Worm (Caenorhabditis elegans): ENCODE results near the gene irld-57.

The irld-57 gene

ce11 chrV:15726610-15727009, at the start of gene irld-57, which contains the start of gene sfxn-1.3:
Gene irld-57, minus strand, starts transcription at chrV:15726710.
Gene sfxn-1.3, plus strand, starts transcription at chrV:15726841.
- no peak for TF ChIP-seq sem-2 (GFP tag; optimal IDR thresholded peaks at IDR 0.05)
- no peak for TF ChIP-seq ceh-83 (GFP tag; optimal IDR thresholded peaks at IDR 0.05)
- TF ChIP-seq unc-62 (GFP tag; optimal IDR thresholded peaks at IDR 0.05), result no peak
- no peak for TF ChIP-seq bed-3 (GFP tag; optimal IDR thresholded peaks at IDR 0.05)
- TF ChIP-seq hlh-1 (tag; optimal IDR thresholded peaks at IDR 0.05), result no peak
- TF ChIP-seq flh-1 (GFP tag; optimal IDR thresholded peaks at IDR 0.05), result no peak
- no peak for TF ChIP-seq tbx-8 (GFP tag; optimal IDR thresholded peaks at IDR 0.05)
- no peak for TF ChIP-seq drap-1 (GFP tag; optimal IDR thresholded peaks at IDR 0.05)
- no peak for TF ChIP-seq lin-13 (tag; optimal IDR thresholded peaks at IDR 0.05)
- no peak for TF ChIP-seq mls-2 (tag; optimal IDR thresholded peaks at IDR 0.05)

ce11 chrV:15773941-15774340, 47.4 kb upstream of the irld-57 start:
- TF ChIP-seq mls-2 (tag; optimal IDR thresholded peaks at IDR 0.05) (no peak), lin-32 (GFP tag; optimal IDR thresholded peaks at IDR 0.05) (no peak), elt-1 (tag; optimal IDR thresholded peaks at IDR 0.05; ENCODE audit: borderline replicate concordance, insufficient read depth) (no peak)

- no peak for TF ChIP-seq unc-62 (GFP tag; optimal IDR thresholded peaks at IDR 0.05)
- TF ChIP-seq elt-1 (tag; optimal IDR thresholded peaks at IDR 0.05; ENCODE audit: borderline replicate concordance, insufficient read depth), result no peak
- TF ChIP-seq unc-39 (tag; optimal IDR thresholded peaks at IDR 0.05), result no peak
- no peak for TF ChIP-seq sem-2 (GFP tag; optimal IDR thresholded peaks at IDR 0.05)
- TF ChIP-seq ceh-83 (GFP tag; optimal IDR thresholded peaks at IDR 0.05), result no peak
- TF ChIP-seq ham-2 (GFP tag; optimal IDR thresholded peaks at IDR 0.05), result no peak
- no peak for TF ChIP-seq nhr-2 (tag; optimal IDR thresholded peaks at IDR 0.05)
- no peak for TF ChIP-seq M03D4.4 (tag; optimal IDR thresholded peaks at IDR 0.05)
- TF ChIP-seq nhr-76 (tag; optimal IDR thresholded peaks at IDR 0.05), result no peak
- no peak for TF ChIP-seq nhr-12 (tag; optimal IDR thresholded peaks at IDR 0.05)
- TF ChIP-seq hlh-1 (tag; optimal IDR thresholded peaks at IDR 0.05), result no peak
Observed at ce11 chrV:15773141-15773540, 46.6 kb upstream of the irld-57 start, which contains the start of gene nhr-60. Gene nhr-60, minus strand, starts transcription at chrV:15773241.

- TF ChIP-seq mep-1 (tag; optimal IDR thresholded peaks at IDR 0.05) (no peak), nhr-2 (tag; optimal IDR thresholded peaks at IDR 0.05) (no peak), unc-39 (tag; optimal IDR thresholded peaks at IDR 0.05) (no peak), cnd-1 (tag; optimal IDR thresholded peaks at IDR 0.05) (no peak), zip-8 (tag; optimal IDR thresholded peaks at IDR 0.05) (no peak), nhr-76 (tag; optimal IDR thresholded peaks at IDR 0.05) (no peak), unc-62 (GFP tag; optimal IDR thresholded peaks at IDR 0.05) (no peak)
Observed at ce11 chrV:15769072-15769471, 42.6 kb upstream of the irld-57 start, which contains the start of gene F57A10.4. Gene F57A10.4, plus strand, starts transcription at chrV:15769438.

ce11 chrV:15766122-15766594, 39.6 kb upstream of the irld-57 start, which contains the start of the genes haf-3 and F57A10.2:
Gene haf-3, minus strand, starts transcription at chrV:15766172.
Gene F57A10.2, plus strand, starts transcription at chrV:15766575.
- TF ChIP-seq ceh-39 (tag; optimal IDR thresholded peaks at IDR 0.05) (peak; percentile 43), ztf-11 (tag; optimal IDR thresholded peaks at IDR 0.05) (no peak), blmp-1 (tag; optimal IDR thresholded peaks at IDR 0.05) (no peak), nhr-76 (tag; optimal IDR thresholded peaks at IDR 0.05) (no peak), unc-39 (tag; optimal IDR thresholded peaks at IDR 0.05) (no peak), ceh-83 (GFP tag; optimal IDR thresholded peaks at IDR 0.05) (no peak), unc-62 (GFP tag; optimal IDR thresholded peaks at IDR 0.05) (no peak), cnd-1 (tag; optimal IDR thresholded peaks at IDR 0.05) (no peak), elt-1 (tag; optimal IDR thresholded peaks at IDR 0.05; ENCODE audit: borderline replicate concordance, insufficient read depth) (peak; percentile 11), sem-2 (GFP tag; optimal IDR thresholded peaks at IDR 0.05) (no peak), pha-4 (tag; optimal IDR thresholded peaks at IDR 0.05) (peak; percentile 48), lin-13 (tag; optimal IDR thresholded peaks at IDR 0.05) (peak; percentile 85), nhr-28 (tag; optimal IDR thresholded peaks at IDR 0.05) (no peak), mls-2 (tag; optimal IDR thresholded peaks at IDR 0.05) (no peak), drap-1 (GFP tag; optimal IDR thresholded peaks at IDR 0.05) (peak; percentile 79), unc-120 (tag; optimal IDR thresholded peaks at IDR 0.05; ENCODE audit: poor library complexity, severe bottlenecking) (no peak), mep-1 (tag; optimal IDR thresholded peaks at IDR 0.05) (peak; percentile 91), snpc-4 (tag; optimal IDR thresholded peaks at IDR 0.05) (no peak), bed-3 (GFP tag; optimal IDR thresholded peaks at IDR 0.05) (no peak), lsy-2 (tag; optimal IDR thresholded peaks at IDR 0.05) (peak; percentile 77), tbx-8 (GFP tag; optimal IDR thresholded peaks at IDR 0.05) (no peak), nhr-237 (tag; optimal IDR thresholded peaks at IDR 0.05) (peak; percentile 82), lin-32 (GFP tag; optimal IDR thresholded peaks at IDR 0.05) (no peak), nhr-2 (tag; optimal IDR thresholded peaks at IDR 0.05) (no peak), sptf-1 (tag; optimal IDR thresholded peaks at IDR 0.05) (peak; percentile 74), nhr-12 (tag; optimal IDR thresholded peaks at IDR 0.05) (no peak), zip-8 (tag; optimal IDR thresholded peaks at IDR 0.05) (no peak), ceh-43 (GFP tag; optimal IDR thresholded peaks at IDR 0.05) (no peak), ham-2 (GFP tag; optimal IDR thresholded peaks at IDR 0.05) (no peak), elt-3 (tag; optimal IDR thresholded peaks at IDR 0.05) (no peak), M03D4.4 (tag; optimal IDR thresholded peaks at IDR 0.05) (peak; percentile 46), flh-1 (GFP tag; optimal IDR thresholded peaks at IDR 0.05) (no peak), mab-5 (tag; optimal IDR thresholded peaks at IDR 0.05) (peak; percentile 62), hlh-1 (tag; optimal IDR thresholded peaks at IDR 0.05) (peak; percentile 23), ces-1 (GFP tag; optimal IDR thresholded peaks at IDR 0.05) (peak; percentile 67)
